Fruit fly (Drosophila melanogaster) whole organism, prepupa: ENCODE results near the gene slmb.
A peak's percentile ranks its signal among the peaks of the same experiment; 100 is the strongest.

ENCODE experiments used
- Blimp-1 ChIP-seq: fragments of 200-800 bp; sonication (Bioruptor generic); optimal IDR thresholded peaks from 3 replicates; lab custom pipeline; 2017; ENCODE audit warnings: missing biosample characterization, missing genetic modification characterization, mild to moderate bottlenecking, moderate library complexity, missing genetic modification reagents
- CG10631 ChIP-seq: fragments of 200-800 bp; sonication (Bioruptor generic); optimal IDR thresholded peaks from 2 replicates; lab custom pipeline; 2016; ENCODE audit warnings: missing biosample characterization, missing genetic modification characterization
- CG10669 ChIP-seq: fragments of 200-800 bp; sonication (Bioruptor generic); optimal IDR thresholded peaks from 3 replicates; lab custom pipeline; 2018; ENCODE audit warnings: missing biosample characterization, mild to moderate bottlenecking, missing genetic modification characterization, moderate library complexity
- CG11294 ChIP-seq: fragments of 200-800 bp; sonication (Bioruptor generic); IDR thresholded peaks from 2 replicates; pipeline ENCODE4 v1.3.6; 2022; ENCODE audit warnings: missing biosample characterization, missing genetic modification characterization
- CG11762 ChIP-seq: fragments of 200-800 bp; sonication (Bioruptor generic); optimal IDR thresholded peaks from 3 replicates; lab custom pipeline; 2016; ENCODE audit warnings: missing biosample characterization, missing genetic modification characterization; ENCODE audit not compliant: insufficient read depth
- CG11902 ChIP-seq: fragments of 200-800 bp; sonication (Bioruptor generic); optimal IDR thresholded peaks from 3 replicates; lab custom pipeline; 2016; ENCODE audit warnings: missing biosample characterization, missing genetic modification characterization
- CG15336 ChIP-seq: fragments of 200-800 bp; sonication (Bioruptor generic); IDR thresholded peaks from 2 replicates; pipeline ENCODE4 v1.3.6; 2022; ENCODE audit warnings: missing biosample characterization, missing genetic modification characterization
- CG16779 ChIP-seq: fragments of 200-800 bp; sonication (Bioruptor generic); optimal IDR thresholded peaks from 3 replicates; lab custom pipeline; 2017; ENCODE audit warnings: missing biosample characterization, mild to moderate bottlenecking, missing genetic modification characterization
- CG31627 ChIP-seq: fragments of 200-800 bp; sonication (Bioruptor generic); optimal IDR thresholded peaks from 3 replicates; lab custom pipeline; 2016; ENCODE audit warnings: missing biosample characterization, missing genetic modification characterization
- CG32006 ChIP-seq: fragments of 200-800 bp; sonication (Bioruptor generic); optimal IDR thresholded peaks from 3 replicates; lab custom pipeline; 2017; ENCODE audit warnings: missing biosample characterization, mild to moderate bottlenecking, missing genetic modification characterization
- CG34406 ChIP-seq: fragments of 200-800 bp; sonication (Bioruptor generic); optimal IDR thresholded peaks from 3 replicates; lab custom pipeline; 2016; ENCODE audit warnings: missing biosample characterization, missing genetic modification characterization
- CG6163 ChIP-seq: fragments of 200-800 bp; sonication (Bioruptor generic); IDR thresholded peaks from 3 replicates; pipeline ENCODE4 v1.3.6; 2022; ENCODE audit warnings: missing biosample characterization, missing genetic modification characterization
- CG6792 ChIP-seq: fragments of 200-800 bp; sonication (Bioruptor generic); optimal IDR thresholded peaks from 3 replicates; lab custom pipeline; 2016; ENCODE audit warnings: missing biosample characterization, missing genetic modification characterization
- CG6808 ChIP-seq: fragments of 200-800 bp; sonication (Bioruptor generic); optimal IDR thresholded peaks from 3 replicates; lab custom pipeline; 2017; ENCODE audit warnings: missing biosample characterization, missing genetic modification characterization, mild to moderate bottlenecking, moderate library complexity, missing genetic modification reagents
- CG7368 ChIP-seq: fragments of 200-800 bp; sonication (Bioruptor generic); optimal IDR thresholded peaks from 3 replicates; lab custom pipeline; 2016; ENCODE audit warnings: missing biosample characterization, missing genetic modification characterization
- CG8119 ChIP-seq: fragments of 200-800 bp; sonication (Bioruptor generic); IDR thresholded peaks from 3 replicates; pipeline ENCODE4 v1.3.6; 2022; ENCODE audit warnings: missing biosample characterization, missing genetic modification characterization
- CG8319 ChIP-seq: fragments of 200-800 bp; sonication (Bioruptor generic); optimal IDR thresholded peaks from 3 replicates; lab custom pipeline; 2016; ENCODE audit warnings: missing biosample characterization, missing genetic modification characterization
- CG8632 ChIP-seq: fragments of 200-800 bp; sonication (Bioruptor generic); optimal IDR thresholded peaks from 3 replicates; lab custom pipeline; 2016; ENCODE audit warnings: missing biosample characterization, missing genetic modification characterization
- CG9139 ChIP-seq: fragments of 200-800 bp; sonication (Bioruptor generic); optimal IDR thresholded peaks from 3 replicates; lab custom pipeline; 2017; ENCODE audit warnings: missing biosample characterization, mild to moderate bottlenecking, missing genetic modification characterization
- Eip75B ChIP-seq: fragments of 200-800 bp; sonication (Bioruptor generic); optimal IDR thresholded peaks from 3 replicates; lab custom pipeline; 2016; ENCODE audit warnings: missing biosample characterization, missing genetic modification characterization
- Eip78C ChIP-seq: fragments of 200-800 bp; sonication (Bioruptor generic); peaks from one replicate; lab custom pipeline; 2016; ENCODE audit warnings: missing biosample characterization, missing genetic modification characterization
- Eip93F ChIP-seq: fragments of 200-800 bp; sonication (Bioruptor generic); optimal IDR thresholded peaks from 2 replicates; lab custom pipeline; 2016; ENCODE audit warnings: missing biosample characterization, mild to moderate bottlenecking, missing genetic modification characterization
- Ets96B ChIP-seq: fragments of 200-800 bp; optimal IDR thresholded peaks from 2 replicates; lab custom pipeline; 2019; ENCODE audit warnings: missing biosample characterization, mild to moderate bottlenecking, missing genetic modification characterization, moderate library complexity
- Hr38 ChIP-seq: sonication (Bioruptor generic); optimal IDR thresholded peaks from 2 replicates; lab custom pipeline; 2016; ENCODE audit warnings: missing biosample characterization, missing genetic modification characterization
- Hr39 ChIP-seq: fragments of 200-800 bp; sonication (Bioruptor generic); optimal IDR thresholded peaks from 2 replicates; lab custom pipeline; 2016; ENCODE audit warnings: missing biosample characterization, missing genetic modification characterization
- Hr4 ChIP-seq: fragments of 200-800 bp; sonication (Bioruptor generic); optimal IDR thresholded peaks from 3 replicates; lab custom pipeline; 2016; ENCODE audit warnings: missing biosample characterization, missing genetic modification characterization
- Met ChIP-seq: fragments of 200-800 bp; sonication (Bioruptor generic); optimal IDR thresholded peaks from 3 replicates; lab custom pipeline; 2016; ENCODE audit warnings: missing biosample characterization, missing genetic modification characterization
- Smox ChIP-seq: fragments of 200-800 bp; sonication (Bioruptor generic); optimal IDR thresholded peaks from 3 replicates; lab custom pipeline; 2016; ENCODE audit warnings: missing biosample characterization, missing genetic modification characterization
- Sox102F ChIP-seq: fragments of 200-800 bp; sonication (Bioruptor generic); optimal IDR thresholded peaks from 2 replicates; lab custom pipeline; 2016; ENCODE audit warnings: missing biosample characterization, mild to moderate bottlenecking, missing genetic modification characterization
- Sox14 ChIP-seq: fragments of 200-800 bp; sonication (Bioruptor generic); optimal IDR thresholded peaks from 3 replicates; lab custom pipeline; 2016; ENCODE audit warnings: missing biosample characterization, missing genetic modification characterization
- Sox15 ChIP-seq: fragments of 200-800 bp; sonication (Bioruptor generic); optimal IDR thresholded peaks from 3 replicates; lab custom pipeline; 2016; ENCODE audit warnings: missing biosample characterization, missing genetic modification characterization
- achi ChIP-seq: fragments of 200-800 bp; sonication (Bioruptor generic); optimal IDR thresholded peaks from 3 replicates; lab custom pipeline; 2016; ENCODE audit warnings: missing biosample characterization, missing genetic modification characterization
- acj6 ChIP-seq: fragments of 200-800 bp; sonication (Bioruptor generic); optimal IDR thresholded peaks from 3 replicates; lab custom pipeline; 2016; ENCODE audit warnings: missing biosample characterization, missing genetic modification characterization
- dac ChIP-seq: fragments of 200-800 bp; sonication (Bioruptor generic); optimal IDR thresholded peaks from 2 replicates; lab custom pipeline; 2017; ENCODE audit warnings: missing biosample characterization, mild to moderate bottlenecking, missing genetic modification characterization
- dsx ChIP-seq: fragments of 200-800 bp; optimal IDR thresholded peaks from 3 replicates; lab custom pipeline; 2019; ENCODE audit warnings: missing biosample characterization, mild to moderate bottlenecking, missing genetic modification characterization, moderate library complexity; ENCODE audit not compliant: poor library complexity, severe bottlenecking
- esn ChIP-seq: fragments of 200-800 bp; sonication (Bioruptor generic); optimal IDR thresholded peaks from 2 replicates; lab custom pipeline; 2016; ENCODE audit warnings: missing biosample characterization, mild to moderate bottlenecking, missing genetic modification characterization, moderate library complexity
- fd59A ChIP-seq: fragments of 200-800 bp; sonication (Bioruptor generic); optimal IDR thresholded peaks from 2 replicates; lab custom pipeline; 2017; ENCODE audit warnings: missing biosample characterization, mild to moderate bottlenecking, missing genetic modification characterization, missing genetic modification reagents
- fd85E ChIP-seq: fragments of 200-800 bp; sonication (Bioruptor generic); optimal IDR thresholded peaks from 3 replicates; lab custom pipeline; 2016; ENCODE audit warnings: missing biosample characterization, missing genetic modification characterization
- fkh ChIP-seq: fragments of 200-800 bp; sonication (Bioruptor generic); optimal IDR thresholded peaks from 3 replicates; lab custom pipeline; 2017; ENCODE audit warnings: missing biosample characterization, mild to moderate bottlenecking, missing genetic modification characterization, moderate library complexity
- lz ChIP-seq: fragments of 200-800 bp; sonication (Bioruptor generic); optimal IDR thresholded peaks from 3 replicates; lab custom pipeline; 2016; ENCODE audit warnings: missing biosample characterization, missing genetic modification characterization
- net ChIP-seq: fragments of 200-800 bp; sonication (Bioruptor generic); optimal IDR thresholded peaks from 3 replicates; lab custom pipeline; 2016; ENCODE audit warnings: missing biosample characterization, missing genetic modification characterization
- pdm3 ChIP-seq: fragments of 200-800 bp; sonication (Bioruptor generic); optimal IDR thresholded peaks from 3 replicates; lab custom pipeline; 2016; ENCODE audit warnings: missing biosample characterization, missing genetic modification characterization
- salr ChIP-seq, 2 experiments: fragments of 200-800 bp; sonication (Bioruptor generic); optimal IDR thresholded peaks; 3 replicates each; lab custom pipeline; 2016 to 2018; ENCODE audit warnings: missing biosample characterization in 2 of 2, missing genetic modification characterization in 2 of 2, mild to moderate bottlenecking in 1 of 2
- spab ChIP-seq: fragments of 200-800 bp; sonication (Bioruptor generic); optimal IDR thresholded peaks from 2 replicates; lab custom pipeline; 2017; ENCODE audit warnings: missing biosample characterization, mild to moderate bottlenecking, missing genetic modification characterization, missing genetic modification reagents
- ss ChIP-seq, 2 experiments: fragments of 200-800 bp; sonication (Bioruptor generic); optimal IDR thresholded peaks; 2 replicates in 1 of 2; 3 replicates in 1 of 2; lab custom pipeline; 2017 to 2018; ENCODE audit warnings: mild to moderate bottlenecking in 2 of 2, missing biosample characterization in 2 of 2, missing genetic modification characterization in 2 of 2, moderate library complexity in 1 of 2
- svp ChIP-seq: fragments of 200-800 bp; sonication (Bioruptor generic); peaks from one replicate; lab custom pipeline; 2016; ENCODE audit warnings: missing biosample characterization, missing genetic modification characterization
- vri ChIP-seq: fragments of 200-800 bp; sonication (Bioruptor generic); optimal IDR thresholded peaks from 3 replicates; lab custom pipeline; 2016; ENCODE audit warnings: missing biosample characterization, mild to moderate bottlenecking, missing genetic modification characterization

slmb gene

DNA sequence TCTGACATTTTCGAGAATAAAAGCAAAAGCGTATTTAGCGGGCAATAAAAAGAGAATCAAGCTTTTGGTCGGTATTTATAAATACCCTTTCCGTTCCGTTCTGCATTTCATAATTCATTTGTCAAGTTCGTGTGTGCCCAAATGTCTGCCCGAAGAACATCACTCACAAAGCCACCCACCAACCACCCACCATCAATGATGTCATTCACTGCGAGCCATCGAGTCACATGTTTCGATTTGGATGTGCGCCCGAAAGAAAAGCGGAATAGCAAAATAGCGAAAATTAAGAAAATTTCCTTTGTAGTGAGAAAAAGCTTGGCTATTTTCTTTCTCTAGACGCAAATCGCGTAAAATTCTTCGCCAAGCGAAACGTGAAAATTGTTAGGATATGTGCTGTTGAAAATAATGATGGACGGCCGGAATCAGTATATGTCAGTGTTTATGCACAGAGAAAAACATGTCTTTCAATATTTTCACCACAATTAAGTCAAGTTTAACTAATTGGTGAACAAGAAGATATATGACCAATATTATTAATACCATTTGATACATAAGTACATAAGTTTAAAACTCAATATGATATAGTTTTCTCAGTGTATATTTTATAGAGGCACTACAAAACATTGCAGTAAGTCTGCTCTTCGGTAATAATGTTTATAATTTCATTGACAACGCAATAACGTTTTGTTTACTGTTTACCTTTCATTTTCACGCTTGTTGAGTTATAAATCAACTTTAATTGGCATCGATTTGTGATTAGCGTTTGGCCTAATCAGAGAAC lies 24.0 kb upstream of the slmb start (continued):
- TF ChIP-seq pdm3 (GFP tag; lab: Kevin White, UChicago) (peak; percentile 27), ss (GFP tag; optimal IDR thresholded peaks at IDR 0.05; lab: Kevin White, UChicago) (no peak), CG9139 (GFP tag; lab: Kevin White, UChicago) (no peak), salr (GFP tag; optimal IDR thresholded peaks at IDR 0.05; lab: Kevin White, UChicago) (no peak), CG6808 (GFP tag; lab: Kevin White, UChicago) (no peak), Hr4 (GFP tag; lab: Kevin White, UChicago) (peak; percentile 58), Hr38 (GFP tag; lab: Kevin White, UChicago) (no peak), acj6 (GFP tag; lab: Kevin White, UChicago) (peak; percentile 43), Blimp-1 (GFP tag; lab: Kevin White, UChicago) (no peak), CG10669 (GFP tag; lab: Kevin White, UChicago) (no peak), lz (GFP tag; lab: Kevin White, UChicago) (no peak), dac (GFP tag; lab: Kevin White, UChicago) (no peak), spab (GFP tag; lab: Kevin White, UChicago) (no peak), svp (GFP tag; lab: Kevin White, UChicago) (peak; percentile 54), CG6163 (GFP tag; lab: Robert Waterston, UW) (0 out of 3 replicates have a peak, but pooled peaks have one; percentile 15), fkh (GFP tag; lab: Kevin White, UChicago) (no peak), CG11762 (GFP tag; lab: Kevin White, UChicago) (no peak), CG32006 (GFP tag; lab: Kevin White, UChicago) (peak; percentile 32), CG10631 (GFP tag; lab: Kevin White, UChicago) (no peak), CG34406 (GFP tag; lab: Kevin White, UChicago) (peak; percentile 9), CG7368 (GFP tag; lab: Kevin White, UChicago) (no peak), CG11294 (GFP tag; lab: Robert Waterston, UW) (peak; percentile 44; the same call in 1 of the 2 replicates), CG16779 (tag; lab: Kevin White, UChicago) (no peak), Ets96B (no peak)
- TF ChIP-seq, all 60 proteins: peak for 29

DNA sequence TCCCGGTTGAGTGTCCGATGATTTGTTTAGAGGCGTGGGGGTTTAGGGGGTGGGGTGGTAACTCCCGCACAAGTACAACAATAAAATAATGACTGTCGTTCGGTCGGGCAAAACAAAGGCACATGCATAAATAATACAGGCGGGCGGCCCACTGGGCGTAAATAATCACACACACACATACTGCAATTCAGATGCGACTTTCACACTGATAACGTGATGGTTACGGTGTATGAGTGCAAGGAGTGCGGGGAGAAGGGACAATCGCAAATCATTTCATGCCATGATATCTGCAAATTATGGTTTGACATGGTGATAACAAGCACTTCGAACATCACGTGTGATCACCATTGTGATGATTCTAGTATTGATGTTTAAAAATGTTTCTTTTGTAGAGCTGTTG lies 22.8 kb upstream of the slmb start:
- TF ChIP-seq fd59A (no peak), pdm3 (GFP tag; lab: Kevin White, UChicago) (no peak), Met (GFP tag; lab: Kevin White, UChicago) (no peak), spab (GFP tag; lab: Kevin White, UChicago) (no peak), Hr38 (GFP tag; lab: Kevin White, UChicago) (no peak), CG8119 (GFP tag; lab: Robert Waterston, UW) (no peak), CG8632 (no peak), Sox15 (GFP tag; lab: Kevin White, UChicago) (no peak), dac (GFP tag; lab: Kevin White, UChicago) (no peak), Ets96B (no peak), CG6792 (no peak), esn (no peak), Smox (no peak), lz (GFP tag; lab: Kevin White, UChicago) (no peak), Sox14 (GFP tag; lab: Kevin White, UChicago) (peak; percentile 67), net (no peak), CG34406 (GFP tag; lab: Kevin White, UChicago) (no peak), Hr39 (GFP tag; lab: Kevin White, UChicago) (no peak), CG11762 (GFP tag; lab: Kevin White, UChicago) (no peak), Eip93F (GFP tag; lab: Kevin White, UChicago) (peak; percentile 37), CG8319 (no peak), salr (GFP tag; optimal IDR thresholded peaks at IDR 0.05; lab: Kevin White, UChicago) (no peak), CG11902 (GFP tag; lab: Kevin White, UChicago) (no peak), Eip75B (no peak), Sox102F (GFP tag; lab: Kevin White, UChicago) (no peak), Eip78C (GFP tag; lab: Kevin White, UChicago) (peak; percentile 63), achi (GFP tag; lab: Kevin White, UChicago) (no peak), fd85E (no peak), CG31627 (GFP tag; lab: Kevin White, UChicago) (no peak), CG15336 (no peak), dsx (no peak), CG10631 (GFP tag; lab: Kevin White, UChicago) (no peak), Hr4 (GFP tag; lab: Kevin White, UChicago) (no peak), vri (GFP tag; lab: Kevin White, UChicago) (peak; percentile 85)
